Worm (Caenorhabditis elegans) whole organism, mixed stage, embryonic: ENCODE results near the gene rmh-2.

Experiments
- M03D4.4 ChIP-seq: sonication (generic microtip); optimal IDR thresholded peaks from 2 replicates; lab custom pipeline; 2017; ENCODE audit warnings: mild to moderate bottlenecking, missing genetic modification characterization, missing compliant biosample characterization
- bed-3 ChIP-seq: fragments of 200-800 bp; sonication (Bioruptor generic); optimal IDR thresholded peaks from 3 replicates; lab custom pipeline; 2018; ENCODE audit warnings: mild to moderate bottlenecking, missing genetic modification characterization, moderate library complexity, missing compliant biosample characterization
- blmp-1 ChIP-seq: fragments of 150-350 bp; optimal IDR thresholded peaks from 2 replicates; lab custom pipeline; 2014; ENCODE audit warnings: missing biosample characterization, missing genetic modification characterization
- ceh-39 ChIP-seq: fragments of 150-350 bp; optimal IDR thresholded peaks from 2 replicates; lab custom pipeline; 2014; ENCODE audit warnings: missing biosample characterization, missing genetic modification characterization
- ceh-43 ChIP-seq: fragments of 200-800 bp; sonication (Bioruptor generic); optimal IDR thresholded peaks from 2 replicates; lab custom pipeline; 2018; ENCODE audit warnings: mild to moderate bottlenecking, missing genetic modification characterization, moderate library complexity, missing compliant biosample characterization
- ceh-83 ChIP-seq: fragments of 200-800 bp; sonication (Bioruptor generic); optimal IDR thresholded peaks from 2 replicates; lab custom pipeline; 2018; ENCODE audit warnings: mild to moderate bottlenecking, missing genetic modification characterization, missing compliant biosample characterization
- drap-1 ChIP-seq: fragments of 200-800 bp; sonication (Bioruptor generic); optimal IDR thresholded peaks from 3 replicates; lab custom pipeline; 2018; ENCODE audit warnings: mild to moderate bottlenecking, missing genetic modification characterization, missing compliant biosample characterization
- elt-1 ChIP-seq: sonication (generic microtip); optimal IDR thresholded peaks from 2 replicates; lab custom pipeline; 2017; ENCODE audit warnings: missing genetic modification characterization, mild to moderate bottlenecking, missing compliant biosample characterization, antibody characterized with exemption, moderate library complexity, borderline replicate concordance; ENCODE audit not compliant: insufficient read depth
- flh-1 ChIP-seq: fragments of 200-800 bp; sonication (Bioruptor generic); optimal IDR thresholded peaks from 2 replicates; lab custom pipeline; 2018; ENCODE audit warnings: mild to moderate bottlenecking, missing genetic modification characterization, moderate library complexity, missing compliant biosample characterization
- hlh-1 ChIP-seq: fragments of 150-350 bp; optimal IDR thresholded peaks from 2 replicates; lab custom pipeline; 2014; ENCODE audit warnings: missing biosample characterization, missing genetic modification reagents, missing genetic modification characterization
- lin-13 ChIP-seq: fragments of 150-350 bp; optimal IDR thresholded peaks from 2 replicates; lab custom pipeline; 2014; ENCODE audit warnings: missing biosample characterization, missing genetic modification characterization
- lin-32 ChIP-seq: fragments of 200-800 bp; sonication (Bioruptor generic); optimal IDR thresholded peaks from 2 replicates; lab custom pipeline; 2018; ENCODE audit warnings: mild to moderate bottlenecking, missing genetic modification characterization, missing compliant biosample characterization
- lsy-2 ChIP-seq: fragments of 150-350 bp; optimal IDR thresholded peaks from 2 replicates; lab custom pipeline; 2014; ENCODE audit warnings: missing biosample characterization, missing genetic modification characterization
- mab-5 ChIP-seq: fragments of 150-350 bp; optimal IDR thresholded peaks from 2 replicates; lab custom pipeline; 2014; ENCODE audit warnings: missing biosample characterization, missing genetic modification characterization
- mep-1 ChIP-seq: fragments of 150-350 bp; optimal IDR thresholded peaks from 2 replicates; lab custom pipeline; 2017; ENCODE audit warnings: missing biosample characterization, missing genetic modification reagents, missing genetic modification characterization, inconsistent platforms
- mls-2 ChIP-seq: sonication (generic microtip); optimal IDR thresholded peaks from 2 replicates; lab custom pipeline; 2016; ENCODE audit warnings: mild to moderate bottlenecking, missing genetic modification characterization, moderate library complexity, missing compliant biosample characterization
- nhr-2 ChIP-seq: fragments of 150-350 bp; optimal IDR thresholded peaks from 2 replicates; lab custom pipeline; 2014; ENCODE audit warnings: missing biosample characterization, missing genetic modification characterization
- nhr-237 ChIP-seq: fragments of 150-350 bp; optimal IDR thresholded peaks from 2 replicates; lab custom pipeline; 2014; ENCODE audit warnings: missing biosample characterization, missing genetic modification characterization
- nhr-28 ChIP-seq: fragments of 150-350 bp; optimal IDR thresholded peaks from 2 replicates; lab custom pipeline; 2014; ENCODE audit warnings: missing biosample characterization, missing genetic modification characterization
- nhr-76 ChIP-seq: sonication (generic microtip); optimal IDR thresholded peaks from 2 replicates; lab custom pipeline; 2017; ENCODE audit warnings: missing biosample characterization, missing genetic modification characterization
- pha-4 ChIP-seq: fragments of 150-350 bp; optimal IDR thresholded peaks from 2 replicates; lab custom pipeline; 2018; ENCODE audit warnings: missing biosample characterization, missing genetic modification reagents, missing genetic modification characterization
- sem-2 ChIP-seq: fragments of 200-800 bp; sonication (Bioruptor generic); optimal IDR thresholded peaks from 2 replicates; lab custom pipeline; 2018; ENCODE audit warnings: mild to moderate bottlenecking, missing genetic modification characterization, missing compliant biosample characterization
- snpc-4 ChIP-seq: fragments of 150-350 bp; optimal IDR thresholded peaks from 2 replicates; lab custom pipeline; 2014; ENCODE audit warnings: missing biosample characterization, missing genetic modification characterization
- sptf-1 ChIP-seq: sonication (generic microtip); optimal IDR thresholded peaks from 2 replicates; lab custom pipeline; 2017; ENCODE audit warnings: mild to moderate bottlenecking, missing genetic modification characterization, moderate library complexity, missing compliant biosample characterization
- tbx-8 ChIP-seq: fragments of 200-800 bp; sonication (Bioruptor generic); optimal IDR thresholded peaks from 2 replicates; lab custom pipeline; 2018; ENCODE audit warnings: mild to moderate bottlenecking, missing genetic modification characterization, moderate library complexity, missing compliant biosample characterization
- unc-120 ChIP-seq: sonication (generic microtip); optimal IDR thresholded peaks from 2 replicates; lab custom pipeline; 2017; ENCODE audit warnings: missing genetic modification characterization, missing compliant biosample characterization; ENCODE audit not compliant: poor library complexity, severe bottlenecking
- unc-39 ChIP-seq: fragments of 150-350 bp; optimal IDR thresholded peaks from 2 replicates; lab custom pipeline; 2014; ENCODE audit warnings: missing biosample characterization, missing genetic modification characterization
- unc-62 ChIP-seq: fragments of 150-350 bp; optimal IDR thresholded peaks from 2 replicates; lab custom pipeline; 2014; ENCODE audit warnings: missing biosample characterization, missing genetic modification reagents, missing genetic modification characterization
- zip-8 ChIP-seq: fragments of 150-350 bp; optimal IDR thresholded peaks from 2 replicates; lab custom pipeline; 2014; ENCODE audit warnings: missing biosample characterization, missing genetic modification characterization
- ztf-11 ChIP-seq: fragments of 150-350 bp; optimal IDR thresholded peaks from 2 replicates; lab custom pipeline; 2014; ENCODE audit warnings: missing biosample characterization, missing genetic modification characterization

The rmh-2 gene

ce11 chrV:9889629-9890028, 40.9 kb downstream of the rmh-2 start, which contains the start of gene fshr-1:
TSS of gene fshr-1 (plus strand) at chrV:9889837.
- TF ChIP-seq nhr-2 (tag; lab: Kevin White, UChicago) = no peak
- TF ChIP-seq snpc-4 (tag; lab: Kevin White, UChicago) = no peak
- TF ChIP-seq lsy-2 (tag; lab: Kevin White, UChicago) = no peak
- no peak for TF ChIP-seq pha-4 (tag; lab: Kevin White, UChicago)
- no peak for TF ChIP-seq tbx-8 (GFP tag; lab: Kevin White, UChicago)
- no peak for TF ChIP-seq nhr-28
- no peak for TF ChIP-seq elt-1 (tag; lab: Kevin White, UChicago)

ce11 chrV:9885918-9886488, 44.6 kb downstream of the rmh-2 start, which contains the start of gene clp-9:
TSS of gene clp-9 (minus strand) at chrV:9885968.
- TF ChIP-seq ceh-83 = no peak
- no peak for TF ChIP-seq mep-1 (tag; lab: Kevin White, UChicago)
- TF ChIP-seq unc-120 = no peak
- TF ChIP-seq hlh-1 = no peak
- no peak for TF ChIP-seq ceh-43 (GFP tag; lab: Kevin White, UChicago)
- TF ChIP-seq lin-32 (GFP tag; lab: Kevin White, UChicago) = no peak
- TF ChIP-seq elt-1 (tag; lab: Kevin White, UChicago) = no peak
- no peak for TF ChIP-seq mls-2 (tag; lab: Kevin White, UChicago)
- no peak for TF ChIP-seq unc-62 (GFP tag; lab: Kevin White, UChicago)
- no peak for TF ChIP-seq nhr-76 (tag; lab: Kevin White, UChicago)
- TF ChIP-seq flh-1 (GFP tag; lab: Kevin White, UChicago) = no peak

- TF ChIP-seq unc-39 (tag; lab: Kevin White, UChicago) (no peak), ceh-43 (GFP tag; lab: Kevin White, UChicago) (no peak), blmp-1 (no peak), nhr-76 (tag; lab: Kevin White, UChicago) (no peak), lsy-2 (tag; lab: Kevin White, UChicago) (no peak), ceh-39 (tag; lab: Kevin White, UChicago) (no peak), lin-32 (GFP tag; lab: Kevin White, UChicago) (no peak), sptf-1 (tag; lab: Kevin White, UChicago) (no peak), sem-2 (GFP tag; lab: Kevin White, UChicago) (no peak), tbx-8 (GFP tag; lab: Kevin White, UChicago) (no peak), ztf-11 (tag; lab: Kevin White, UChicago) (no peak), nhr-237 (tag; lab: Kevin White, UChicago) (no peak), M03D4.4 (tag; lab: Kevin White, UChicago) (no peak), elt-1 (tag; lab: Kevin White, UChicago) (no peak), unc-62 (GFP tag; lab: Kevin White, UChicago) (no peak), zip-8 (tag; lab: Kevin White, UChicago) (no peak), snpc-4 (tag; lab: Kevin White, UChicago) (no peak)
These were observed 50.7 kb downstream of the rmh-2 start, which contains the start of gene sdz-31 for ce11 chrV:9879867-9880266. TSS of gene sdz-31 (plus strand) at chrV:9880167.

ce11 chrV:9879404-9879803, 51.2 kb downstream of the rmh-2 start, which contains the start of gene srab-26:
TSS of gene srab-26 (minus strand) at chrV:9879504.
- no peak for TF ChIP-seq sem-2 (GFP tag; lab: Kevin White, UChicago)
- TF ChIP-seq mab-5 = no peak
- no peak for TF ChIP-seq blmp-1
- TF ChIP-seq zip-8 (tag; lab: Kevin White, UChicago) = no peak
- no peak for TF ChIP-seq snpc-4 (tag; lab: Kevin White, UChicago)
- no peak for TF ChIP-seq lin-13 (tag; lab: Kevin White, UChicago)
- no peak for TF ChIP-seq sptf-1 (tag; lab: Kevin White, UChicago)
- TF ChIP-seq unc-120 = no peak
- TF ChIP-seq drap-1 (GFP tag; lab: Kevin White, UChicago) = no peak
- TF ChIP-seq pha-4 (tag; lab: Kevin White, UChicago) = no peak
- TF ChIP-seq M03D4.4 (tag; lab: Kevin White, UChicago) = no peak
- TF ChIP-seq bed-3 (GFP tag; lab: Kevin White, UChicago) = no peak
- no peak for TF ChIP-seq lsy-2 (tag; lab: Kevin White, UChicago)
- TF ChIP-seq unc-62 (GFP tag; lab: Kevin White, UChicago) = no peak
